Worm (Caenorhabditis elegans): ENCODE results near the gene lpr-3.
A peak's percentile ranks its signal among the peaks of the same experiment; 100 is the strongest.

lpr-3 gene

ce11 chrX:11036114-11037087 is 20.8 kb upstream of the lpr-3 start:
- TF ChIP-seq nhr-80 (tag; optimal IDR thresholded peaks at IDR 0.05) (peak; percentile 53), hmg-1.2 (GFP tag; IDR thresholded peaks at IDR 0.05) (peak; percentile 20; the same call in 1 of the 2 replicates), lag-1 (GFP tag; IDR thresholded peaks at IDR 0.05) (no peak)

- TF ChIP-seq C06A6.2 (GFP tag; conservative IDR thresholded peaks at IDR 0.05): no peak
- TF ChIP-seq F10E7.11 (tag; optimal IDR thresholded peaks at IDR 0.05): no peak
- TF ChIP-seq K11D2.4 (GFP tag; IDR thresholded peaks at IDR 0.05): no peak
- TF ChIP-seq nhr-179 (tag; optimal IDR thresholded peaks at IDR 0.05): no peak
- TF ChIP-seq egl-18 (GFP tag; IDR thresholded peaks at IDR 0.05): no peak
- TF ChIP-seq hmg-20 (GFP tag; IDR thresholded peaks at IDR 0.05): no peak
- TF ChIP-seq hlh-26 (GFP tag; conservative IDR thresholded peaks at IDR 0.05): no peak
- TF ChIP-seq B0336.3 (GFP tag; IDR thresholded peaks at IDR 0.05): no peak
- TF ChIP-seq ztf-3 (GFP tag; optimal IDR thresholded peaks at IDR 0.05): no peak
Observed at ce11 chrX:11038221-11038620, 19.0 kb upstream of the lpr-3 start.

ce11 chrX:11042777-11043176 is 14.4 kb upstream of the lpr-3 start, which contains the start of gene C09F12.3:
Gene C09F12.3, minus strand, starts transcription at chrX:11042877.
- no peak for TF ChIP-seq ceh-40 (GFP tag; IDR thresholded peaks at IDR 0.05)
- TF ChIP-seq ceh-79 (tag; optimal IDR thresholded peaks at IDR 0.05): no peak
- TF ChIP-seq T26A5.8 (tag; optimal IDR thresholded peaks at IDR 0.05): no peak
- TF ChIP-seq lin-35 (GFP tag; optimal IDR thresholded peaks at IDR 0.05): no peak

ce11 chrX:11047183-11047582 is 10.0 kb upstream of the lpr-3 start, which contains the start of gene clc-1:
Gene clc-1, plus strand, starts transcription at chrX:11047446.
- peak in 1 of 2 experiments; percentile 51 for TF ChIP-seq let-607 (tag; optimal IDR thresholded peaks at IDR 0.05)
- peak; percentile 96 for TF ChIP-seq nhr-80 (tag; optimal IDR thresholded peaks at IDR 0.05)
- peak; percentile 72 for TF ChIP-seq atf-7 (tag; optimal IDR thresholded peaks at IDR 0.05)
- TF ChIP-seq unc-130 (GFP tag; optimal IDR thresholded peaks at IDR 0.05): no peak
- peak; percentile 64 for TF ChIP-seq pha-4 (tag; optimal IDR thresholded peaks at IDR 0.05)
- peak; percentile 22 for TF ChIP-seq ets-4 (GFP tag; optimal IDR thresholded peaks at IDR 0.05)
- peak; percentile 54; the same call in 1 of the 2 replicates for TF ChIP-seq dox-1 (GFP tag; IDR thresholded peaks at IDR 0.05)
- no peak for TF ChIP-seq egl-44 (GFP tag; IDR thresholded peaks at IDR 0.05)

- TF ChIP-seq rpc-1 (optimal IDR thresholded peaks at IDR 0.05) (no peak), rpc-1 (tag; optimal IDR thresholded peaks at IDR 0.05) (no peak), ekl-4 (GFP tag; IDR thresholded peaks at IDR 0.05) (peak; percentile 50; the same call in 1 of the 2 replicates), egrh-3 (GFP tag; IDR thresholded peaks at IDR 0.05) (peak; percentile 94)
Observed at ce11 chrX:11050335-11050734, 6.9 kb upstream of the lpr-3 start.

ce11 chrX:11053615-11054014 is 3.6 kb upstream of the lpr-3 start, which contains the start of gene C09F12.2:
Gene C09F12.2, plus strand, starts transcription at chrX:11053915.
- TF ChIP-seq unc-62 (GFP tag; optimal IDR thresholded peaks at IDR 0.05) (no peak), F57A8.1 (GFP tag; optimal IDR thresholded peaks at IDR 0.05) (no peak), zfh-2 (GFP tag; conservative IDR thresholded peaks at IDR 0.05) (no peak), Y79H2A.3 (GFP tag; conservative IDR thresholded peaks at IDR 0.05) (no peak), ceh-91 (GFP tag; IDR thresholded peaks at IDR 0.05) (no peak), nfya-1 (tag; optimal IDR thresholded peaks at IDR 0.05; ENCODE audit: borderline replicate concordance, insufficient read depth) (no peak), sdz-38 (tag; optimal IDR thresholded peaks at IDR 0.05) (no peak), rec-8 (tag; optimal IDR thresholded peaks at IDR 0.05) (no peak), C17E4.6 (GFP tag; IDR thresholded peaks at IDR 0.05) (no peak), madf-10 (tag; optimal IDR thresholded peaks at IDR 0.05) (no peak), akir-1 (GFP tag; optimal IDR thresholded peaks at IDR 0.05) (no peak), sea-2 (GFP tag; IDR thresholded peaks at IDR 0.05) (no peak), F55B11.4 (tag; optimal IDR thresholded peaks at IDR 0.05; ENCODE audit: borderline replicate concordance, insufficient read depth) (no peak)
